Worm (Caenorhabditis elegans): ENCODE results near the gene glb-10.

Gene glb-10

DNA sequence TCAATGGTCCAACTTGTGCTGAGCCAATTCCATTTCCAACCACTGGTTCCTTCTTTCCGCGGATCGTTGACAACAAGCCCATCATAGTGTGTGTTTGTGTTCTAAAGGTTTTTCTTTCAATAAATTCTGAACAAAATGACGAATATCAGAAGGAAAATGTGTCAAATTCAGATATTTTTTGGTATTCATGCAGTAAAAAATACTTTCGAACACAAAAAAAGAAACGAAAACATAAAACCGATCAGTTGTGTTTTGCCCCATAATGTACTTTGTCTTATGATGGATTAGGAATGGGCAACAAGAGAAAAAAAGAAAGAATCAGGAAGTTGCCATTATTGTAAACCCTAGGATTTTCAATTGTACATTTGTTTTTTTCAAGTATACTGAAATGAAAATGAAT is at the start of gene glb-10:
TSS of gene glb-10 (minus strand) at position 101 of the 400 bp plus-strand sequence.
- no peak for TF ChIP-seq ceh-22 (tag; optimal IDR thresholded peaks at IDR 0.05)
- no peak for TF ChIP-seq ceh-18 (tag; optimal IDR thresholded peaks at IDR 0.05)
- TF ChIP-seq mec-3 (tag; optimal IDR thresholded peaks at IDR 0.05; ENCODE audit: borderline replicate concordance) = no peak
- no peak for TF ChIP-seq hlh-30 (tag; optimal IDR thresholded peaks at IDR 0.05; ENCODE audit: insufficient read depth)
- no peak for TF ChIP-seq fkh-10 (GFP tag; optimal IDR thresholded peaks at IDR 0.05)

DNA sequence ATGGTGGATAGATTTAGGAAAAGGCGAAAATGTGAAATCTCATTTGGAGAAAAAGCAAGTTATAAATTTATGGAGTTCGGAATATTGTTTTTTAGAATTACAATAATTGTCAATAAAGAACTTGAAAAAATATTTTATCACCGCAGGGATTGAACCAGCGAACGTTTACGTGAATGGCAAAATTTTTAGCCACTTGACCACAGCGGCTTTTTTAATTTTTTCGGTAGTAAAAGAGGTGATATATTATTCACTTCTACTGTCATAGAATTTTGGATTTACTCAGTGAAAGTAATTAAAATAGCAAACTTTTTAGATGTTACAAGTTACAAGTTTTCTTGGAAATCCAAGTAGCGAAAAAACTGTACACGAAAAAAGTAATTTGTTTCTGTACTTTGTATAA is 49.1 kb upstream of the glb-10 start:
- TF ChIP-seq hlh-15 (tag; optimal IDR thresholded peaks at IDR 0.05) (no peak), elt-4 (tag; optimal IDR thresholded peaks at IDR 0.05) (no peak), eyg-1 (tag; optimal IDR thresholded peaks at IDR 0.05) (no peak), hlh-8 (tag; optimal IDR thresholded peaks at IDR 0.05) (no peak), ceh-31 (tag; optimal IDR thresholded peaks at IDR 0.05) (no peak), Y22D7AL.16 (tag; optimal IDR thresholded peaks at IDR 0.05) (no peak), pha-2 (tag; optimal IDR thresholded peaks at IDR 0.05) (no peak), pros-1 (tag; optimal IDR thresholded peaks at IDR 0.05) (no peak), ceh-9 (tag; optimal IDR thresholded peaks at IDR 0.05) (no peak), fkh-6 (tag; optimal IDR thresholded peaks at IDR 0.05) (no peak), C08G9.2 (tag; optimal IDR thresholded peaks at IDR 0.05) (no peak), fkh-10 (GFP tag; optimal IDR thresholded peaks at IDR 0.05) (no peak)

DNA sequence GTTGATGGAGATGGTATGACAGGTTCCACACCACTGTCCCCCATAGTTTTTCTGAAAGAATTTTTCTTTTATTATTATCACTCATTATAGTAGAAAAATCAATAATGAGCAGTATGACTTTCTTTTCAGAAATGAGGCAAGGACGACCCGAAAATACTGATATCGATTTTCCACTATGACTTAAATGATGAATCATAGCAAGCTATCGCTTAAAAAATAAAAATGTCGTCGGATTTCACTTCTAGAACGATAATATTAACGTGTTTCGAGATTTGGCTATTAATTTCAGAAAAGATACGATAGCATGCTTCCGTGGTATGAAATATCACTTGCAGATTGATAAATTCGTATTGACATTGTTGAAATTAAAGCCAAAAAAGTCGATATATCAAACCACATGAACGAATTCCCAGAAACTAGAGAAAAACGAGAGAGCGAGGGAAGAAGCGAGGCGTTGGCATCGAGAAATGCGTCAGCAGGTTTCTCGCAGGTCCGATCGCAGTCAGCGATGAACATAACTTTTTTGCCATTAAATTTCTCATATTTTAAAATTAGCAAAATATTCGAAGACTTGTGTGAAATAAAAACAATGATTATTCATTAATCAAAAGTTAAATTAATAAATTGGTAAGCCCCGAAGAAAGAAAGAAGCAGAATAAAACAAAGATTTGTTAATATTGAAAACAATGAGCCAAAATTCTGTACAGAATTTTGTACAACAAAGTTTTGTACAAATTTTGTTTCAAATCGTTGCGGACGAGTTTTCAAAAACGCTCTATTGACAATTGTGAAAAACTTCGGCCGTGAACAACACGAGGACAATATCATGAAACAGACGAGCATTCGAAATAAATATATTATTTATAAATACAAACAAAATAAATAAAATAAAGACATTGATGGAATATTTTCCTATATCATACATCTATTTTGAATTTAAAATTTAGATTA is 46.6 kb upstream of the glb-10 start, which contains the start of gene C32D5.11:
TSS of gene C32D5.11 (minus strand) at position 51 of the 951 bp plus-strand sequence.
- no peak for TF ChIP-seq lin-11 (tag; optimal IDR thresholded peaks at IDR 0.05)
- peak; percentile 25 for TF ChIP-seq ceh-31 (tag; optimal IDR thresholded peaks at IDR 0.05)
- TF ChIP-seq ceh-19 (GFP tag; optimal IDR thresholded peaks at IDR 0.05) = no peak
- no peak for TF ChIP-seq sox-2 (GFP tag; IDR thresholded peaks at IDR 0.05)
- no peak for TF ChIP-seq pha-2 (tag; optimal IDR thresholded peaks at IDR 0.05)
- no peak for TF ChIP-seq dve-1 (tag; optimal IDR thresholded peaks at IDR 0.05)
- no peak for TF ChIP-seq mec-3 (tag; optimal IDR thresholded peaks at IDR 0.05; ENCODE audit: borderline replicate concordance)
- TF ChIP-seq dmd-4 (tag; optimal IDR thresholded peaks at IDR 0.05; ENCODE audit: borderline replicate concordance) = no peak
- no peak for TF ChIP-seq nhr-11 (tag; optimal IDR thresholded peaks at IDR 0.05)
- TF ChIP-seq C38D4.7 (GFP tag; optimal IDR thresholded peaks at IDR 0.05) = no peak
- TF ChIP-seq K09A11.1 (tag; optimal IDR thresholded peaks at IDR 0.05; ENCODE audit: insufficient read depth) = no peak
- no peak for TF ChIP-seq ets-4 (tag; optimal IDR thresholded peaks at IDR 0.05)
- no peak for TF ChIP-seq ceh-24 (tag; optimal IDR thresholded peaks at IDR 0.05)
- peak; percentile 55 for TF ChIP-seq pax-1 (tag; optimal IDR thresholded peaks at IDR 0.05)
- no peak for TF ChIP-seq T23F11.4 (GFP tag; optimal IDR thresholded peaks at IDR 0.05)
- TF ChIP-seq ztf-16 (tag; optimal IDR thresholded peaks at IDR 0.05) = no peak
- TF ChIP-seq pag-3 (tag; optimal IDR thresholded peaks at IDR 0.05; ENCODE audit: borderline replicate concordance) = no peak
- TF ChIP-seq hlh-15 (tag; optimal IDR thresholded peaks at IDR 0.05) = no peak
- TF ChIP-seq ahr-1 (tag; optimal IDR thresholded peaks at IDR 0.05) = no peak
- no peak for TF ChIP-seq pha-4 (tag; optimal IDR thresholded peaks at IDR 0.05)
- no peak for TF ChIP-seq lim-6 (tag; optimal IDR thresholded peaks at IDR 0.05)
- no peak for TF ChIP-seq sdc-2 (tag; optimal IDR thresholded peaks at IDR 0.05)
- TF ChIP-seq ceh-9 (tag; optimal IDR thresholded peaks at IDR 0.05) = no peak
- no peak for TF ChIP-seq rnt-1 (tag; optimal IDR thresholded peaks at IDR 0.05)
- TF ChIP-seq npax-4 (tag; optimal IDR thresholded peaks at IDR 0.05) = no peak
- no peak for TF ChIP-seq pros-1 (tag; optimal IDR thresholded peaks at IDR 0.05)
- no peak for TF ChIP-seq ceh-22 (tag; optimal IDR thresholded peaks at IDR 0.05)
- peak; percentile 23 for TF ChIP-seq ref-2 (tag; optimal IDR thresholded peaks at IDR 0.05)
- peak; percentile 51 for TF ChIP-seq tbx-2 (tag; optimal IDR thresholded peaks at IDR 0.05)
- TF ChIP-seq tbx-7 (tag; optimal IDR thresholded peaks at IDR 0.05) = no peak
- TF ChIP-seq nhr-232 (tag; optimal IDR thresholded peaks at IDR 0.05) = no peak
- TF ChIP-seq zip-5 (tag; optimal IDR thresholded peaks at IDR 0.05) = no peak
- no peak for TF ChIP-seq che-1 (tag; optimal IDR thresholded peaks at IDR 0.05)
- TF ChIP-seq hlh-13 (GFP tag; optimal IDR thresholded peaks at IDR 0.05) = no peak
- no peak for TF ChIP-seq Y22D7AL.16 (tag; optimal IDR thresholded peaks at IDR 0.05)
- no peak for TF ChIP-seq eyg-1 (tag; optimal IDR thresholded peaks at IDR 0.05)
- no peak for TF ChIP-seq unc-42 (tag; optimal IDR thresholded peaks at IDR 0.05)
- TF ChIP-seq F13H6.1 (tag; optimal IDR thresholded peaks at IDR 0.05) = no peak
- TF ChIP-seq pqm-1 (tag; optimal IDR thresholded peaks at IDR 0.05) = no peak
- peak; percentile 42 for TF ChIP-seq ceh-18 (tag; optimal IDR thresholded peaks at IDR 0.05)

Data from whole organism, late embryonic.